Worm (Caenorhabditis elegans) whole organism, mixed stage, embryonic: ENCODE measurements around the gene srj-54.

Experiments used
- blmp-1 ChIP-seq: fragments of 150-350 bp; optimal IDR thresholded peaks from 2 replicates; lab custom pipeline; 2014; ENCODE audit warnings: missing biosample characterization, missing genetic modification characterization
- elt-3 ChIP-seq: fragments of 150-350 bp; optimal IDR thresholded peaks from 2 replicates; lab custom pipeline; 2014; ENCODE audit warnings: missing biosample characterization, missing genetic modification characterization
- lin-13 ChIP-seq: fragments of 150-350 bp; optimal IDR thresholded peaks from 2 replicates; lab custom pipeline; 2014; ENCODE audit warnings: missing biosample characterization, missing genetic modification characterization
- mep-1 ChIP-seq: fragments of 150-350 bp; optimal IDR thresholded peaks from 2 replicates; lab custom pipeline; 2017; ENCODE audit warnings: missing biosample characterization, missing genetic modification reagents, missing genetic modification characterization, inconsistent platforms
- nhr-12 ChIP-seq: fragments of 150-350 bp; optimal IDR thresholded peaks from 2 replicates; lab custom pipeline; 2014; ENCODE audit warnings: missing biosample characterization, missing genetic modification characterization
- nhr-237 ChIP-seq: fragments of 150-350 bp; optimal IDR thresholded peaks from 2 replicates; lab custom pipeline; 2014; ENCODE audit warnings: missing biosample characterization, missing genetic modification characterization
- nhr-28 ChIP-seq: fragments of 150-350 bp; optimal IDR thresholded peaks from 2 replicates; lab custom pipeline; 2014; ENCODE audit warnings: missing biosample characterization, missing genetic modification characterization
- nhr-76 ChIP-seq: sonication (generic microtip); optimal IDR thresholded peaks from 2 replicates; lab custom pipeline; 2017; ENCODE audit warnings: missing biosample characterization, missing genetic modification characterization
- pha-4 ChIP-seq: fragments of 150-350 bp; optimal IDR thresholded peaks from 2 replicates; lab custom pipeline; 2018; ENCODE audit warnings: missing biosample characterization, missing genetic modification reagents, missing genetic modification characterization
- snpc-4 ChIP-seq: fragments of 150-350 bp; optimal IDR thresholded peaks from 2 replicates; lab custom pipeline; 2014; ENCODE audit warnings: missing biosample characterization, missing genetic modification characterization
- sptf-1 ChIP-seq: sonication (generic microtip); optimal IDR thresholded peaks from 2 replicates; lab custom pipeline; 2017; ENCODE audit warnings: mild to moderate bottlenecking, missing genetic modification characterization, moderate library complexity, missing compliant biosample characterization
- tbx-8 ChIP-seq: fragments of 200-800 bp; sonication (Bioruptor generic); optimal IDR thresholded peaks from 2 replicates; lab custom pipeline; 2018; ENCODE audit warnings: mild to moderate bottlenecking, missing genetic modification characterization, moderate library complexity, missing compliant biosample characterization

ce11 chrV:2859738-2860137, at the start of gene srj-54:
- TF ChIP-seq lin-13 (tag; lab: Kevin White, UChicago) (no peak), elt-3 (tag; lab: Kevin White, UChicago) (no peak), blmp-1 (tag; lab: Kevin White, UChicago) (no peak), nhr-76 (tag; lab: Kevin White, UChicago) (no peak), nhr-237 (no peak), nhr-12 (tag; lab: Kevin White, UChicago) (no peak), nhr-28 (tag; lab: Kevin White, UChicago) (no peak), sptf-1 (tag; lab: Kevin White, UChicago) (no peak), pha-4 (tag; lab: Kevin White, UChicago) (no peak), snpc-4 (tag; lab: Kevin White, UChicago) (no peak), mep-1 (tag; lab: Kevin White, UChicago) (no peak), tbx-8 (no peak)
